Worm (Caenorhabditis elegans): ENCODE data around the gene C09F12.2.

DNA sequence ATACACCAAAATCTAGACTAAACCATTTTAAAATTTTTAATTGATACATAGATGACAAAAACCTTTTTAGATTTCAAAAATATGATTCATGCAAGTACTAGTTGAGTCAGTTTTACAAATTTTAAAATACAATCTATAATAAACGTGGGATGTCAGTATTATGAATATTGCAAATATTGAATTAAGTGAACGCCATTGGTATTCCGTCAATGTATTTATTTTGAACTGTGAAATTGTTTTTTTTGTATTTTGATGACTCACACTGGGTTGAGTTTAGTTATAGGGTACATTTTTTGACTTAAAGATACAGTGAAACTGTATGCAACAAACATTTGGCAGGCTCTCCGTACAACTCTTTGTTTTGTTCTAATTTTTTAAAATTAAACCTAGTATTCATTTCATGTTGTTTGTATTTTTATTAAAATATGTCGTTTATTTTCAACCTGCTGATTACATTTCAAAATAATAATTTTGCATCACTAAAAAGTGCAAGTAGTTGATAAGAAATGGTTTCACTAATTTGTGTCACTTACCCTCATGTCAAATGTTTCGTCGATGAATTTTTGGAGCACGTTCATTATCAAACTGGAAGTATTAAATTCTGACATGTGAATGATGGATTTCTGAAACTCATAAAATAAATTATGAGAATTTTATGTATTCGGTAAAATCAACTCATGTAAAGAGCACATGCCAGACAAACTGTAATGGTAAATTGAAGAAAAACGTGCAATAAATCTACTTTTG is 51.3 kb downstream of the C09F12.2 start, which contains the start of gene W02H3.1:
- TF ChIP-seq him-1 (tag; optimal IDR thresholded peaks at IDR 0.05): no peak
- no peak for TF ChIP-seq W03F9.2 (tag; optimal IDR thresholded peaks at IDR 0.05)
